Fruit fly (Drosophila melanogaster) ovary, adult (tissue): ENCODE measurements around the gene CG8136.

Experiments used
- CG17801 ChIP-seq: fragments of 200-800 bp; optimal IDR thresholded peaks from 2 replicates; lab custom pipeline; 2019; ENCODE audit warnings: missing biosample characterization, mild to moderate bottlenecking, missing genetic modification characterization, moderate library complexity; ENCODE audit not compliant: partially characterized antibody

CG8136 gene

dm6 chr3R:8741248-8741647 is 20.1 kb downstream of the CG8136 start:
- TF ChIP-seq CG17801 (GFP tag; lab: Kevin White, UChicago) = no peak

dm6 chr3R:8741941-8742340 is 20.8 kb downstream of the CG8136 start:
- no peak for TF ChIP-seq CG17801 (GFP tag; lab: Kevin White, UChicago)

- TF ChIP-seq CG17801 (GFP tag; lab: Kevin White, UChicago) = no peak
Observed at dm6 chr3R:8742661-8743060, 21.5 kb downstream of the CG8136 start.

dm6 chr3R:8744198-8744597 is 23.0 kb downstream of the CG8136 start:
- TF ChIP-seq CG17801 (GFP tag; lab: Kevin White, UChicago) = peak; percentile 38

dm6 chr3R:8746354-8746753 is 25.2 kb downstream of the CG8136 start:
- TF ChIP-seq CG17801 (GFP tag; lab: Kevin White, UChicago) = peak; percentile 78

dm6 chr3R:8747134-8747870 is 26.1 kb downstream of the CG8136 start, which contains the start of the genes CG9801 and Nasp:
Gene CG9801, minus strand, starts transcription at chr3R:8747675.
Gene Nasp, plus strand, starts transcription at chr3R:8747798.
- TF ChIP-seq CG17801 (GFP tag; lab: Kevin White, UChicago) = no peak

- TF ChIP-seq CG17801 (GFP tag; lab: Kevin White, UChicago) = peak; percentile 91
Observed at dm6 chr3R:8747871-8748775, 27.0 kb downstream of the CG8136 start.

- TF ChIP-seq CG17801 (GFP tag; lab: Kevin White, UChicago) = no peak
Observed at dm6 chr3R:8748776-8749126, 27.6 kb downstream of the CG8136 start.

dm6 chr3R:8767998-8768397 is 46.8 kb downstream of the CG8136 start, which contains the start of the genes CG34135 and CG11768:
Gene CG34135, minus strand, starts transcription at chr3R:8768191.
Gene CG11768, minus strand, starts transcription at chr3R:8768200.
- TF ChIP-seq CG17801 (GFP tag; lab: Kevin White, UChicago) = no peak

- no peak for TF ChIP-seq CG17801 (GFP tag; lab: Kevin White, UChicago)
Observed at dm6 chr3R:8769094-8769493, 47.9 kb downstream of the CG8136 start, which contains the start of gene CG8236. Gene CG8236, plus strand, starts transcription at chr3R:8769394.

dm6 chr3R:8772591-8772990 is 51.4 kb downstream of the CG8136 start, which contains the start of gene CG13318:
Gene CG13318, minus strand, starts transcription at chr3R:8772691.
- TF ChIP-seq CG17801 (GFP tag; lab: Kevin White, UChicago) = no peak
